Worm (Caenorhabditis elegans): ENCODE data around the gene arf-5.

ce11 chrIV:7976210-7976609 lies 6.1 kb upstream of the arf-5 start, which contains the start of gene F57H12.6:
- no peak for TF ChIP-seq sem-2 (GFP tag; optimal IDR thresholded peaks at IDR 0.05)
- no peak for TF ChIP-seq snpc-4 (tag; optimal IDR thresholded peaks at IDR 0.05)
- no peak for TF ChIP-seq mep-1 (tag; optimal IDR thresholded peaks at IDR 0.05)
- no peak for TF ChIP-seq nhr-76 (tag; optimal IDR thresholded peaks at IDR 0.05)
- no peak for TF ChIP-seq ceh-83 (GFP tag; optimal IDR thresholded peaks at IDR 0.05)
- no peak for TF ChIP-seq hlh-1 (tag; optimal IDR thresholded peaks at IDR 0.05)
- TF ChIP-seq nhr-12 (tag; optimal IDR thresholded peaks at IDR 0.05): no peak
- TF ChIP-seq nhr-2 (tag; optimal IDR thresholded peaks at IDR 0.05): no peak
- TF ChIP-seq ceh-39 (tag; optimal IDR thresholded peaks at IDR 0.05): no peak
